Worm (Caenorhabditis elegans): ENCODE measurements around the gene ddr-1.

ddr-1 gene

ce11 chrX:5451706-5452105, 9.3 kb upstream of the ddr-1 start:
- TF ChIP-seq skn-1 (tag; optimal IDR thresholded peaks at IDR 0.05) = no peak

- TF ChIP-seq nhr-10 (tag; optimal IDR thresholded peaks at IDR 0.05) (no peak), mdl-1 (tag; optimal IDR thresholded peaks at IDR 0.05) (no peak), blmp-1 (tag; optimal IDR thresholded peaks at IDR 0.05; ENCODE audit: insufficient read depth) (no peak), unc-39 (tag; optimal IDR thresholded peaks at IDR 0.05) (no peak), ztf-11 (tag; optimal IDR thresholded peaks at IDR 0.05) (no peak), nhr-237 (tag; optimal IDR thresholded peaks at IDR 0.05) (no peak), nhr-23 (tag; optimal IDR thresholded peaks at IDR 0.05) (no peak), mab-5 (tag; optimal IDR thresholded peaks at IDR 0.05) (no peak), sem-4 (tag; optimal IDR thresholded peaks at IDR 0.05) (no peak), alr-1 (tag; optimal IDR thresholded peaks at IDR 0.05) (no peak), nhr-11 (tag; optimal IDR thresholded peaks at IDR 0.05) (no peak), ama-1 (optimal IDR thresholded peaks at IDR 0.05) (no peak), dmd-4 (tag; optimal IDR thresholded peaks at IDR 0.05) (no peak), ZK546.5 (tag; optimal IDR thresholded peaks at IDR 0.05) (no peak), C34F6.9 (tag; optimal IDR thresholded peaks at IDR 0.05) (no peak)
Observed at ce11 chrX:5455107-5455506, 5.9 kb upstream of the ddr-1 start.

- no peak for TF ChIP-seq lsy-2 (tag; optimal IDR thresholded peaks at IDR 0.05)
- TF ChIP-seq crh-2 (tag; optimal IDR thresholded peaks at IDR 0.05) = no peak
- TF ChIP-seq gmeb-1 (tag; optimal IDR thresholded peaks at IDR 0.05) = no peak
- TF ChIP-seq Y55F3AM.14 (GFP tag; optimal IDR thresholded peaks at IDR 0.05) = no peak
- TF ChIP-seq nhr-10 (tag; optimal IDR thresholded peaks at IDR 0.05) = no peak
- no peak for TF ChIP-seq snpc-4 (tag; optimal IDR thresholded peaks at IDR 0.05)
- no peak for TF ChIP-seq lin-39 (tag; optimal IDR thresholded peaks at IDR 0.05)
- no peak for TF ChIP-seq mab-5 (tag; optimal IDR thresholded peaks at IDR 0.05)
- TF ChIP-seq ztf-11 (tag; optimal IDR thresholded peaks at IDR 0.05) = no peak
- TF ChIP-seq sma-9 (GFP tag; optimal IDR thresholded peaks at IDR 0.05) = no peak
- no peak for TF ChIP-seq sma-9 (tag; optimal IDR thresholded peaks at IDR 0.05)
- TF ChIP-seq ceh-82 (tag; optimal IDR thresholded peaks at IDR 0.05) = no peak
- no peak for TF ChIP-seq nhr-23 (tag; optimal IDR thresholded peaks at IDR 0.05)
- no peak for TF ChIP-seq nhr-237 (tag; optimal IDR thresholded peaks at IDR 0.05)
- no peak for TF ChIP-seq skn-1 (tag; optimal IDR thresholded peaks at IDR 0.05)
Observed at ce11 chrX:5457184-5457583, 3.8 kb upstream of the ddr-1 start.

- TF ChIP-seq nhr-129 (tag; optimal IDR thresholded peaks at IDR 0.05) (no peak), sma-3 (GFP tag; optimal IDR thresholded peaks at IDR 0.05) (no peak), mbf-1 (tag; optimal IDR thresholded peaks at IDR 0.05) (no peak), gmeb-1 (tag; optimal IDR thresholded peaks at IDR 0.05) (no peak), ceh-16 (tag; optimal IDR thresholded peaks at IDR 0.05) (no peak), ceh-82 (tag; optimal IDR thresholded peaks at IDR 0.05) (no peak), ztf-1 (GFP tag; conservative IDR thresholded peaks at IDR 0.05) (no peak), alr-1 (tag; optimal IDR thresholded peaks at IDR 0.05) (no peak), elt-1 (tag; optimal IDR thresholded peaks at IDR 0.05) (no peak), blmp-1 (tag; optimal IDR thresholded peaks at IDR 0.05; ENCODE audit: insufficient read depth) (no peak), mab-5 (tag; optimal IDR thresholded peaks at IDR 0.05) (no peak), R02D3.7 (tag; optimal IDR thresholded peaks at IDR 0.05) (no peak), lin-11 (tag; optimal IDR thresholded peaks at IDR 0.05) (no peak), lin-39 (tag; optimal IDR thresholded peaks at IDR 0.05) (no peak), ama-1 (optimal IDR thresholded peaks at IDR 0.05) (no peak), sem-4 (tag; optimal IDR thresholded peaks at IDR 0.05) (no peak), nhr-237 (tag; optimal IDR thresholded peaks at IDR 0.05) (no peak), zag-1 (tag; optimal IDR thresholded peaks at IDR 0.05) (no peak), Y55F3AM.14 (GFP tag; optimal IDR thresholded peaks at IDR 0.05) (no peak), ztf-4 (tag; optimal IDR thresholded peaks at IDR 0.05) (no peak)
Observed at ce11 chrX:5458043-5458442, 3.0 kb upstream of the ddr-1 start.

ce11 chrX:5458750-5459149, 2.3 kb upstream of the ddr-1 start:
- no peak for TF ChIP-seq Y55F3AM.14 (GFP tag; optimal IDR thresholded peaks at IDR 0.05)
- TF ChIP-seq ztf-4 (tag; optimal IDR thresholded peaks at IDR 0.05) = no peak
- TF ChIP-seq nhr-25 (tag; optimal IDR thresholded peaks at IDR 0.05) = no peak
- no peak for TF ChIP-seq lin-13 (GFP tag; optimal IDR thresholded peaks at IDR 0.05)
- TF ChIP-seq ztf-11 (tag; optimal IDR thresholded peaks at IDR 0.05) = no peak
- no peak for TF ChIP-seq sem-4 (tag; optimal IDR thresholded peaks at IDR 0.05)
- no peak for TF ChIP-seq mab-5 (tag; optimal IDR thresholded peaks at IDR 0.05)
- TF ChIP-seq blmp-1 (tag; optimal IDR thresholded peaks at IDR 0.05; ENCODE audit: insufficient read depth) = no peak

All from whole organism, L2 larva.